Worm (Caenorhabditis elegans) whole organism, mixed stage, embryonic: ENCODE results near the gene famp-1.

Experiments used
- M03D4.4 ChIP-seq: sonication (generic microtip); optimal IDR thresholded peaks from 2 replicates; lab custom pipeline; 2017; ENCODE audit warnings: mild to moderate bottlenecking, missing genetic modification characterization, missing compliant biosample characterization
- blmp-1 ChIP-seq: fragments of 150-350 bp; optimal IDR thresholded peaks from 2 replicates; lab custom pipeline; 2014; ENCODE audit warnings: missing biosample characterization, missing genetic modification characterization
- ceh-39 ChIP-seq: fragments of 150-350 bp; optimal IDR thresholded peaks from 2 replicates; lab custom pipeline; 2014; ENCODE audit warnings: missing biosample characterization, missing genetic modification characterization
- ceh-83 ChIP-seq: fragments of 200-800 bp; sonication (Bioruptor generic); optimal IDR thresholded peaks from 2 replicates; lab custom pipeline; 2018; ENCODE audit warnings: mild to moderate bottlenecking, missing genetic modification characterization, missing compliant biosample characterization
- cnd-1 ChIP-seq: fragments of 200-800 bp; sonication (Bioruptor generic); optimal IDR thresholded peaks from 2 replicates; lab custom pipeline; 2018; ENCODE audit warnings: mild to moderate bottlenecking, missing genetic modification characterization, missing compliant biosample characterization
- drap-1 ChIP-seq: fragments of 200-800 bp; sonication (Bioruptor generic); optimal IDR thresholded peaks from 3 replicates; lab custom pipeline; 2018; ENCODE audit warnings: mild to moderate bottlenecking, missing genetic modification characterization, missing compliant biosample characterization
- elt-3 ChIP-seq: fragments of 150-350 bp; optimal IDR thresholded peaks from 2 replicates; lab custom pipeline; 2014; ENCODE audit warnings: missing biosample characterization, missing genetic modification characterization
- flh-1 ChIP-seq: fragments of 200-800 bp; sonication (Bioruptor generic); optimal IDR thresholded peaks from 2 replicates; lab custom pipeline; 2018; ENCODE audit warnings: mild to moderate bottlenecking, missing genetic modification characterization, moderate library complexity, missing compliant biosample characterization
- ham-2 ChIP-seq: fragments of 200-800 bp; sonication (Bioruptor generic); optimal IDR thresholded peaks from 2 replicates; lab custom pipeline; 2018; ENCODE audit warnings: mild to moderate bottlenecking, missing genetic modification characterization, missing compliant biosample characterization
- lin-13 ChIP-seq: fragments of 150-350 bp; optimal IDR thresholded peaks from 2 replicates; lab custom pipeline; 2014; ENCODE audit warnings: missing biosample characterization, missing genetic modification characterization
- lsy-2 ChIP-seq: fragments of 150-350 bp; optimal IDR thresholded peaks from 2 replicates; lab custom pipeline; 2014; ENCODE audit warnings: missing biosample characterization, missing genetic modification characterization
- mab-5 ChIP-seq: fragments of 150-350 bp; optimal IDR thresholded peaks from 2 replicates; lab custom pipeline; 2014; ENCODE audit warnings: missing biosample characterization, missing genetic modification characterization
- mep-1 ChIP-seq: fragments of 150-350 bp; optimal IDR thresholded peaks from 2 replicates; lab custom pipeline; 2017; ENCODE audit warnings: missing biosample characterization, missing genetic modification reagents, missing genetic modification characterization, inconsistent platforms
- mls-2 ChIP-seq: sonication (generic microtip); optimal IDR thresholded peaks from 2 replicates; lab custom pipeline; 2016; ENCODE audit warnings: mild to moderate bottlenecking, missing genetic modification characterization, moderate library complexity, missing compliant biosample characterization
- nhr-12 ChIP-seq: fragments of 150-350 bp; optimal IDR thresholded peaks from 2 replicates; lab custom pipeline; 2014; ENCODE audit warnings: missing biosample characterization, missing genetic modification characterization
- nhr-2 ChIP-seq: fragments of 150-350 bp; optimal IDR thresholded peaks from 2 replicates; lab custom pipeline; 2014; ENCODE audit warnings: missing biosample characterization, missing genetic modification characterization
- nhr-237 ChIP-seq: fragments of 150-350 bp; optimal IDR thresholded peaks from 2 replicates; lab custom pipeline; 2014; ENCODE audit warnings: missing biosample characterization, missing genetic modification characterization
- nhr-28 ChIP-seq: fragments of 150-350 bp; optimal IDR thresholded peaks from 2 replicates; lab custom pipeline; 2014; ENCODE audit warnings: missing biosample characterization, missing genetic modification characterization
- pha-4 ChIP-seq: fragments of 150-350 bp; optimal IDR thresholded peaks from 2 replicates; lab custom pipeline; 2018; ENCODE audit warnings: missing biosample characterization, missing genetic modification reagents, missing genetic modification characterization
- sem-2 ChIP-seq: fragments of 200-800 bp; sonication (Bioruptor generic); optimal IDR thresholded peaks from 2 replicates; lab custom pipeline; 2018; ENCODE audit warnings: mild to moderate bottlenecking, missing genetic modification characterization, missing compliant biosample characterization
- snpc-4 ChIP-seq: fragments of 150-350 bp; optimal IDR thresholded peaks from 2 replicates; lab custom pipeline; 2014; ENCODE audit warnings: missing biosample characterization, missing genetic modification characterization
- unc-120 ChIP-seq: sonication (generic microtip); optimal IDR thresholded peaks from 2 replicates; lab custom pipeline; 2017; ENCODE audit warnings: missing genetic modification characterization, missing compliant biosample characterization; ENCODE audit not compliant: poor library complexity, severe bottlenecking
- unc-62 ChIP-seq: fragments of 150-350 bp; optimal IDR thresholded peaks from 2 replicates; lab custom pipeline; 2014; ENCODE audit warnings: missing biosample characterization, missing genetic modification reagents, missing genetic modification characterization
- zip-8 ChIP-seq: fragments of 150-350 bp; optimal IDR thresholded peaks from 2 replicates; lab custom pipeline; 2014; ENCODE audit warnings: missing biosample characterization, missing genetic modification characterization
- ztf-11 ChIP-seq: fragments of 150-350 bp; optimal IDR thresholded peaks from 2 replicates; lab custom pipeline; 2014; ENCODE audit warnings: missing biosample characterization, missing genetic modification characterization

The famp-1 gene

ce11 chrIV:2242349-2243088 lies 20.9 kb downstream of the famp-1 start, which contains the start of the genes M70.3 and M70.2:
Gene M70.3, minus strand, starts transcription at chrIV:2242449.
Gene M70.2, plus strand, starts transcription at chrIV:2243038.
- TF ChIP-seq snpc-4 (tag; lab: Kevin White, UChicago) (no peak), M03D4.4 (no peak), unc-62 (GFP tag; lab: Kevin White, UChicago) (no peak), flh-1 (GFP tag; lab: Kevin White, UChicago) (no peak), nhr-2 (tag; lab: Kevin White, UChicago) (no peak), mab-5 (no peak), nhr-12 (tag; lab: Kevin White, UChicago) (no peak), sem-2 (GFP tag; lab: Kevin White, UChicago) (no peak), nhr-237 (tag; lab: Kevin White, UChicago) (no peak), lin-13 (tag; lab: Kevin White, UChicago) (no peak), unc-120 (tag; lab: Kevin White, UChicago) (no peak), ztf-11 (tag; lab: Kevin White, UChicago) (no peak), nhr-28 (tag; lab: Kevin White, UChicago) (no peak), ceh-39 (no peak), drap-1 (GFP tag; lab: Kevin White, UChicago) (no peak)

DNA sequence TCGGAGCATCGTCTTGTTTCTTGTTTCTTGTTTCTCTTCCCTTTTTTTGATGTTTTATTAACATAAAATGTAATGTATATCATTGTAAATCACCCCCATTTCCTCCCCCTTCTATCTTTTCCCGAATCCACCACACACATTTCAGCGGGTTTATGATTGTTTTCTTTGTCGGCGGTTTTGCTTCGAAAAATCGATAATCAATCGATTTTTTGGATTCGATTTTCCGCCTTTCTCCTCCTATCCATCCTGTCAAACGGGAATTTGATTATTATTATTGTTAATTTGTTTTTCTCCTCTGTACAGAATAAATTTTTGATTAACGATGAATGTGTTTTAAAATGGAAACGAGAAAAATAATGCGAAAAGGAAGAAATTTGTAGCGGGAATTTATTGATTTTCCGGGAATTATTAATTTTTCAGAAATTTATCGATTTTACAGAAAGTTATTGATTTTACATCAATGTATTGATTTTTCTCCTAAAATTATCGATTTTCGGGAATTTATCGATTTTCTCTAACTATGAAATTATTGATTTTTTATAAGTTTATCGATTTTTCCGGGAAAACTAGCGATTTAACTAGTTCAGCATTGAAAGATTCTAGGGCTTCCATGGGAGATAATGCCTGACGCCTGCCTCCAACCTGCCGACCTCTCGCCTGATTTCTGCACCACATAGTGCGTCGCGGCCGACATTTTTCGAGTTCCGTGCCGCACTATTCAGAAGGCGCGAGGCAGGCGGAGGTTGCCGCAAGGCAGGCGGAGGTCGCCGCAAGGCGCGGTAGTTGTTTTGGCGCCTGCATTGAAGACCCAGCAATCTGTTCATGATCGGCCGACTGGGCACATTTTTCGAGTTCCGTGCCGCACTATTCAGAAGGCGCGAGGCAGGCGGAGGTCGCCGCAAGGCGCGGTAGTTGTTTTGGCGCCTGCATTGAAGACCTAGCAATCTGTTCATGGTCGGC lies 26.5 kb downstream of the famp-1 start:
- TF ChIP-seq lsy-2 (no peak), lin-13 (tag; lab: Kevin White, UChicago) (no peak), ceh-39 (no peak)

ce11 chrIV:2235983-2236382 lies 27.5 kb downstream of the famp-1 start:
- no peak for TF ChIP-seq M03D4.4
- no peak for TF ChIP-seq zip-8 (tag; lab: Kevin White, UChicago)
- TF ChIP-seq lsy-2, result no peak
- TF ChIP-seq blmp-1 (tag; lab: Kevin White, UChicago), result no peak
- no peak for TF ChIP-seq cnd-1 (tag; lab: Kevin White, UChicago)
- no peak for TF ChIP-seq ztf-11 (tag; lab: Kevin White, UChicago)
- TF ChIP-seq pha-4 (tag; lab: Kevin White, UChicago), result no peak
- no peak for TF ChIP-seq sem-2 (GFP tag; lab: Kevin White, UChicago)
- TF ChIP-seq mep-1 (tag; lab: Kevin White, UChicago), result no peak
- TF ChIP-seq nhr-28 (tag; lab: Kevin White, UChicago), result no peak

ce11 chrIV:2228678-2229077 lies 34.8 kb downstream of the famp-1 start:
- no peak for TF ChIP-seq snpc-4 (tag; lab: Kevin White, UChicago)
- TF ChIP-seq ceh-83 (GFP tag; lab: Kevin White, UChicago), result no peak
- no peak for TF ChIP-seq mls-2 (tag; lab: Kevin White, UChicago)
- TF ChIP-seq nhr-28 (tag; lab: Kevin White, UChicago), result no peak
- no peak for TF ChIP-seq lin-13 (tag; lab: Kevin White, UChicago)
- no peak for TF ChIP-seq ham-2 (GFP tag; lab: Kevin White, UChicago)
- TF ChIP-seq cnd-1 (tag; lab: Kevin White, UChicago), result no peak
- TF ChIP-seq mab-5, result no peak
- no peak for TF ChIP-seq elt-3 (tag; lab: Kevin White, UChicago)
- TF ChIP-seq unc-120 (tag; lab: Kevin White, UChicago), result no peak
- TF ChIP-seq unc-62 (GFP tag; lab: Kevin White, UChicago), result no peak

- TF ChIP-seq ham-2 (GFP tag; lab: Kevin White, UChicago) (no peak), zip-8 (tag; lab: Kevin White, UChicago) (peak; percentile 93)
Measured at ce11 chrIV:2223685-2224084, 39.8 kb downstream of the famp-1 start.

DNA sequence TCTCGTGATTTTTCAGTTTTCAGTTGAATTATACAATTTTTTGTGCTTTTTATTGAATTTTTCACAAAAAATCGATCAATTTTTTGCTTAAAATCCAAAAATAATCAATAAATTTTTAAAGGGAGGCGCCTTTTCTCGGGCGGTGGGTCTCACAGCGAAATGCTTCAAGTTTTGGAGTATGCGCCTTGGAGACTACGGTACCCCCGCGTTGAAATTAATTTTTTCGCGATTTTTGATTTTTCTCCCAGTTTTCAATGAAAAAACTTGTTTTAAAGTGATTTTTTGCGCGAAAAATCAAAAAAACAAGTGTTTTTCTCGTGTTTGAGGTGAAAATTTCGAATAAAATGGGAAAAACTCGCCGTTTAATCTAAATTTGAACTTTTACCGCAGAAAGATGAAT lies 40.3 kb downstream of the famp-1 start:
- no peak for TF ChIP-seq snpc-4 (tag; lab: Kevin White, UChicago)
